Worm (Caenorhabditis elegans) whole organism, L4/young adult: ENCODE measurements around the gene cyp-32B1.

Experiments used
- W03F9.2 ChIP-seq: fragments of 150-350 bp; optimal IDR thresholded peaks from 2 replicates; lab custom pipeline; 2014; ENCODE audit warnings: missing biosample characterization, missing genetic modification characterization
- dao-5 ChIP-seq: sonication (generic microtip); optimal IDR thresholded peaks from 2 replicates; lab custom pipeline; 2016; ENCODE audit warnings: missing genotype, missing genetic modification characterization, moderate library complexity, missing compliant biosample characterization
- him-1 ChIP-seq: sonication (generic microtip); optimal IDR thresholded peaks from 2 replicates; lab custom pipeline; 2016; ENCODE audit warnings: missing genotype, missing genetic modification reagents, missing genetic modification characterization, missing compliant biosample characterization

cyp-32B1 gene

ce11 chrV:2153274-2153673, 47.9 kb downstream of the cyp-32B1 start, which contains the start of gene srbc-23:
Gene srbc-23, plus strand, starts transcription at chrV:2153574.
- TF ChIP-seq W03F9.2 (no peak), dao-5 (tag; lab: Kevin White, UChicago) (no peak), him-1 (tag; lab: Kevin White, UChicago) (no peak)

ce11 chrV:2151458-2151857, 49.8 kb downstream of the cyp-32B1 start, which contains the start of gene srbc-24:
Gene srbc-24, plus strand, starts transcription at chrV:2151758.
- no peak for TF ChIP-seq W03F9.2
- TF ChIP-seq him-1 (tag; lab: Kevin White, UChicago): no peak
- no peak for TF ChIP-seq dao-5 (tag; lab: Kevin White, UChicago)

ce11 chrV:2150876-2151275, 50.3 kb downstream of the cyp-32B1 start, which contains the start of gene C45H4.13:
Gene C45H4.13, minus strand, starts transcription at chrV:2150976.
- TF ChIP-seq W03F9.2: no peak
- no peak for TF ChIP-seq dao-5 (tag; lab: Kevin White, UChicago)
- TF ChIP-seq him-1 (tag; lab: Kevin White, UChicago): no peak

- TF ChIP-seq dao-5 (tag; lab: Kevin White, UChicago): no peak
- TF ChIP-seq W03F9.2: no peak
- TF ChIP-seq him-1 (tag; lab: Kevin White, UChicago): no peak
Measured at ce11 chrV:2149432-2149831, 51.8 kb downstream of the cyp-32B1 start, which contains the start of gene C45H4.21. Gene C45H4.21, minus strand, starts transcription at chrV:2149532.
